Worm (Caenorhabditis elegans) whole organism, late embryonic: Measurements from ENCODE around the gene F57G9.7.
A peak's percentile ranks its signal among the peaks of the same experiment; 100 is the strongest.

Experiments used
- C08G9.2 ChIP-seq: sonication (generic microtip); optimal IDR thresholded peaks from 2 replicates; lab custom pipeline; 2016; ENCODE audit warnings: mild to moderate bottlenecking, missing genetic modification characterization, moderate library complexity, missing compliant biosample characterization
- F13H6.1 ChIP-seq: sonication (generic microtip); optimal IDR thresholded peaks from 2 replicates; lab custom pipeline; 2016; ENCODE audit warnings: missing genetic modification characterization, missing compliant biosample characterization
- Y22D7AL.16 ChIP-seq: sonication (generic microtip); optimal IDR thresholded peaks from 2 replicates; lab custom pipeline; 2016; ENCODE audit warnings: missing genetic modification characterization, missing compliant biosample characterization
- ahr-1 ChIP-seq: sonication (generic microtip); optimal IDR thresholded peaks from 2 replicates; lab custom pipeline; 2016; ENCODE audit warnings: missing genetic modification characterization, missing compliant biosample characterization
- ama-1 ChIP-seq: fragments of 150-350 bp; optimal IDR thresholded peaks from 2 replicates; lab custom pipeline; 2014
- ceh-14 ChIP-seq: sonication (generic microtip); optimal IDR thresholded peaks from 2 replicates; lab custom pipeline; 2016; ENCODE audit warnings: missing genotype, missing genetic modification characterization, missing compliant biosample characterization
- ceh-18 ChIP-seq: sonication (generic microtip); optimal IDR thresholded peaks from 2 replicates; lab custom pipeline; 2016; ENCODE audit warnings: missing genetic modification characterization, missing compliant biosample characterization
- ceh-19 ChIP-seq: fragments of 200-800 bp; sonication (Bioruptor generic); optimal IDR thresholded peaks from 2 replicates; lab custom pipeline; 2018; ENCODE audit warnings: mild to moderate bottlenecking, missing genetic modification characterization, missing compliant biosample characterization
- ceh-2 ChIP-seq: sonication (generic microtip); optimal IDR thresholded peaks from 2 replicates; lab custom pipeline; 2016; ENCODE audit warnings: missing genotype, missing genetic modification characterization, missing compliant biosample characterization
- ceh-24 ChIP-seq: sonication (generic microtip); optimal IDR thresholded peaks from 2 replicates; lab custom pipeline; 2016; ENCODE audit warnings: mild to moderate bottlenecking, missing genetic modification characterization, missing compliant biosample characterization
- ceh-30 ChIP-seq: fragments of 150-350 bp; optimal IDR thresholded peaks from 2 replicates; lab custom pipeline; 2014; ENCODE audit warnings: missing biosample characterization, missing genetic modification characterization
- ceh-48 ChIP-seq: sonication (generic microtip); optimal IDR thresholded peaks from 2 replicates; lab custom pipeline; 2016; ENCODE audit warnings: missing genetic modification characterization, inconsistent platforms, missing compliant biosample characterization
- ceh-6 ChIP-seq: fragments of 200-800 bp; sonication (Bioruptor generic); optimal IDR thresholded peaks from 2 replicates; lab custom pipeline; 2018; ENCODE audit warnings: mild to moderate bottlenecking, missing genetic modification characterization, missing compliant biosample characterization
- ceh-9 ChIP-seq: sonication (generic microtip); optimal IDR thresholded peaks from 2 replicates; lab custom pipeline; 2016; ENCODE audit warnings: mild to moderate bottlenecking, missing genetic modification characterization, inconsistent platforms, missing compliant biosample characterization
- dve-1 ChIP-seq: sonication (generic microtip); optimal IDR thresholded peaks from 2 replicates; lab custom pipeline; 2017; ENCODE audit warnings: antibody characterized with exemption, mild to moderate bottlenecking, missing genetic modification characterization, missing compliant biosample characterization
- elt-2 ChIP-seq: sonication (generic microtip); optimal IDR thresholded peaks from 2 replicates; lab custom pipeline; 2016; ENCODE audit warnings: missing genetic modification reagents, missing genetic modification characterization, missing compliant biosample characterization
- ets-4 ChIP-seq: sonication (generic microtip); optimal IDR thresholded peaks from 2 replicates; lab custom pipeline; 2016; ENCODE audit warnings: missing genetic modification characterization, missing compliant biosample characterization
- fkh-10 ChIP-seq: fragments of 150-350 bp; optimal IDR thresholded peaks from 2 replicates; lab custom pipeline; 2014; ENCODE audit warnings: missing biosample characterization, missing genetic modification reagents, missing genetic modification characterization
- fkh-6 ChIP-seq: sonication (generic microtip); optimal IDR thresholded peaks from 2 replicates; lab custom pipeline; 2016; ENCODE audit warnings: missing genetic modification characterization, missing compliant biosample characterization
- gmeb-2 ChIP-seq: sonication (generic microtip); optimal IDR thresholded peaks from 2 replicates; lab custom pipeline; 2016; ENCODE audit warnings: missing genetic modification characterization, inconsistent platforms, missing compliant biosample characterization
- hlh-15 ChIP-seq: sonication (generic microtip); optimal IDR thresholded peaks from 2 replicates; lab custom pipeline; 2016; ENCODE audit warnings: missing genetic modification characterization, missing compliant biosample characterization
- hlh-8 ChIP-seq: sonication (generic microtip); optimal IDR thresholded peaks from 2 replicates; lab custom pipeline; 2016; ENCODE audit warnings: missing genotype, missing genetic modification characterization, missing compliant biosample characterization
- lim-6 ChIP-seq: sonication (generic microtip); optimal IDR thresholded peaks from 2 replicates; lab custom pipeline; 2016; ENCODE audit warnings: missing genetic modification characterization, missing compliant biosample characterization
- lin-11 ChIP-seq: fragments of 200-800 bp; sonication (Bioruptor generic); optimal IDR thresholded peaks from 2 replicates; lab custom pipeline; 2018; ENCODE audit warnings: mild to moderate bottlenecking, missing genetic modification characterization, missing compliant biosample characterization
- madf-2 ChIP-seq: sonication (generic microtip); optimal IDR thresholded peaks from 2 replicates; lab custom pipeline; 2017; ENCODE audit warnings: missing genetic modification characterization, missing compliant biosample characterization
- mec-3 ChIP-seq: sonication (generic microtip); optimal IDR thresholded peaks from 2 replicates; lab custom pipeline; 2016; ENCODE audit warnings: borderline replicate concordance, missing genetic modification characterization, missing compliant biosample characterization
- nfya-1 ChIP-seq: sonication (generic microtip); optimal IDR thresholded peaks from 2 replicates; lab custom pipeline; 2017; ENCODE audit warnings: missing genetic modification characterization, mild to moderate bottlenecking, missing compliant biosample characterization, antibody characterized with exemption, moderate library complexity
- nhr-11 ChIP-seq: fragments of 150-350 bp; optimal IDR thresholded peaks from 2 replicates; lab custom pipeline; 2014; ENCODE audit warnings: missing biosample characterization, missing genetic modification characterization
- pat-9 ChIP-seq: fragments of 200-800 bp; sonication (Bioruptor generic); optimal IDR thresholded peaks from 2 replicates; lab custom pipeline; 2018; ENCODE audit warnings: mild to moderate bottlenecking, missing genetic modification characterization, moderate library complexity, missing compliant biosample characterization
- pha-4 ChIP-seq: fragments of 150-350 bp; optimal IDR thresholded peaks from 2 replicates; lab custom pipeline; 2018; ENCODE audit warnings: missing biosample characterization, missing genetic modification reagents, missing genetic modification characterization
- pros-1 ChIP-seq: fragments of 150-350 bp; optimal IDR thresholded peaks from 2 replicates; lab custom pipeline; 2014; ENCODE audit warnings: missing biosample characterization, missing genetic modification reagents, missing genetic modification characterization
- ref-2 ChIP-seq: sonication (generic microtip); optimal IDR thresholded peaks from 2 replicates; lab custom pipeline; 2016; ENCODE audit warnings: missing genetic modification characterization, missing compliant biosample characterization
- syd-9 ChIP-seq: sonication (generic microtip); optimal IDR thresholded peaks from 2 replicates; lab custom pipeline; 2016; ENCODE audit warnings: mild to moderate bottlenecking, missing genetic modification characterization, moderate library complexity, missing compliant biosample characterization
- ttx-3 ChIP-seq: sonication (generic microtip); optimal IDR thresholded peaks from 2 replicates; lab custom pipeline; 2016; ENCODE audit warnings: missing genetic modification reagents, missing genetic modification characterization, missing compliant biosample characterization
- unc-3 ChIP-seq, 2 experiments: fragments of 200-800 bp in 1 of 2; sonication (Bioruptor generic) in 1 of 2; sonication (generic microtip) in 1 of 2; conservative IDR thresholded peaks in 1 of 2; optimal IDR thresholded peaks in 1 of 2; 2 replicates each; pipeline versions ENCODE4 v1.3.6 to Lab custom; 2016 to 2022; ENCODE audit warnings: missing compliant biosample characterization in 2 of 2, missing genetic modification characterization in 2 of 2, missing genetic modification reagents in 1 of 2
- unc-42 ChIP-seq: sonication (generic microtip); optimal IDR thresholded peaks from 2 replicates; lab custom pipeline; 2016; ENCODE audit warnings: missing genotype, missing genetic modification characterization, missing compliant biosample characterization
- unc-55 ChIP-seq: sonication (generic microtip); optimal IDR thresholded peaks from 2 replicates; lab custom pipeline; 2017; ENCODE audit warnings: missing biosample characterization, missing genetic modification reagents, missing genetic modification characterization

Gene F57G9.7

DNA sequence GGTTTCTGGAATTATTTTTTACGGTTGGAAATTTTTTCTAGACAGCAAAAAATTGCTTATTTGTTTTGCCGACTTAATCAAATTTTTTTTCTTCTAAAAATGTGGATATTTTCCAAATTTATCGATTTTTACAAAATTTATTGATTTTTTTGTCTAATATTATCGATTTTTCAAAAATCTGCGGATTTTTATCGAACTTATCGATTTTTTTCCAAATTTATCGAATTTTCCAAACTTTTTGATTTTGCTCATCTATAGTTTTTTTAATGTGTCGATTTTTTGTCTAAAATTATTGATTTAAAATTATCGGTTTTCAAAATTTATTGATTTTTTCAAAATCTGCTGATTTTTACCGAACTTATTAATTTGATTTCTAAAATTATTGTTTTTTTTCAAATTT, 3.4 kb downstream of the F57G9.7 start:
- TF ChIP-seq ceh-18 (no peak), ceh-48 (tag; lab: Kevin White, UChicago) (peak; percentile 38)

DNA sequence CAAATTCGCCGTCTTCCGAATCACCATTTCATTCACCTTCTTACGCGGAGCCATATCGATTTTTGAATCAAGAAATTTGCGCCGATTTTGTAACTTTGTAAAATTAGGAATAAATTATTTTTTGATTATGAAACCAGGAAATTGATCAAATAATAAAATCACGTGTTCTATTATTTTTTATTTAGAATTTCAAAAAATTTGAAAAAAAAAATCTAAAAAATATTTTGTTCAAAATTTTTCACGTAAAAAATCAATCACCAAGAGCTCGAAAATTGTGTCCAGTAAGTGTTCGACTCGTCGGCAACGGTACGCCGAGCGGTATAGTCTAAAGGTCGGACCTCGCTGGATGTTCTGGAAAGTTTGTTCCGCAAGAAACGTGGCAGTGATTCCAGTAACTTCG, 3.9 kb downstream of the F57G9.7 start, which contains the start of gene Y57A10B.7:
Gene Y57A10B.7 (minus strand): TSS at position 101 of the 400 bp plus-strand sequence.
- TF ChIP-seq hlh-8 (tag; lab: Kevin White, UChicago) (no peak), pros-1 (tag; lab: Kevin White, UChicago) (no peak), ceh-2 (tag; lab: Kevin White, UChicago) (no peak)

DNA sequence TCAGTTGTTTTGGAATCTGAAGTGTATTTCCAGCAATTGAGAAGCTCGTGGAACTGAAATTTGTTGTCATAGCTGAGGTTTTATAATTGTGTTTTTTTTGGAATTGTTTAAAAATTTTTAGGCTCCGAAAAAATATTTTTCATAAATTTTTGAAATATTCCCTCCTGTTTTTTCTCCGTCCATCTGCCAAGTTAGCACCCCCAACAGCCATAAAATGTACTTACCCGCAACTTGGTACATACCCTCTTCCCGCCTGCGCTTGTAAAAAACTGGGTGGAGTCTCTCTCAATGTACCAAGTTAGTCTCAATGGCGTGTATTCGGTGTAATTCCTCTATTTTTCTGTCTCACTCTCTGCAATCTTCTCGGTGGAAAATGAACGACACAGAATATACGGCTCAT, 7.8 kb downstream of the F57G9.7 start, which contains the start of gene Y57A10B.6:
Gene Y57A10B.6 (plus strand): TSS at position 301 of the 400 bp plus-strand sequence.
- no peak for TF ChIP-seq ceh-24 (tag; lab: Kevin White, UChicago)
- no peak for TF ChIP-seq nfya-1 (tag; lab: Kevin White, UChicago)
- TF ChIP-seq elt-2 (tag; lab: Kevin White, UChicago), result no peak
- no peak for TF ChIP-seq pat-9 (tag; lab: Kevin White, UChicago)
- no peak for TF ChIP-seq unc-55 (GFP tag; lab: Kevin White, UChicago)
- no peak for TF ChIP-seq C08G9.2 (tag; lab: Kevin White, UChicago)

DNA sequence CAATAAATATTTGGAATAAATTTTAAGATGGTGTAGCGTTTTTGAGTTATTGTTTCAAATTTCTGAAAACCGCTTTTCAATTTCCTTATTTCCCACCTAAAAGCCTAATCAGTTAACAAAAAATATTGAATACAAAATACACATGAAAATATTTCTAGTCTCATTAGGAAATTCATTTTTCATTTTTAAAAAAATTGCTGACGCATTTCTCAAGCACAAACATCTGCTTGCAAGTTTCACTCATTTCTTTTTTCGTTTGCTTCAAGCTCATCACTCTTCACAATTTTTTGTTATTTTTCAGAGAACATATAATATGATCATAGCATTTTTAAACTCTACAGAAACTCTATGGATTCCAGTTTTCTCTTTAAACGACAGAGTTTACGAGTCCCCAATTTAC, 9.6 kb downstream of the F57G9.7 start, which contains the start of gene sre-41:
Gene sre-41 (plus strand): TSS at position 301 of the 400 bp plus-strand sequence.
- no peak for TF ChIP-seq ceh-18
- TF ChIP-seq lim-6 (tag; lab: Kevin White, UChicago), result no peak
- TF ChIP-seq ceh-19 (GFP tag; lab: Kevin White, UChicago), result no peak
- TF ChIP-seq unc-3 (GFP tag; conservative IDR thresholded peaks at IDR 0.05; lab: Robert Waterston, UW), result no peak
- TF ChIP-seq unc-3 (tag; optimal IDR thresholded peaks at IDR 0.05; lab: Kevin White, UChicago), result no peak
- no peak for TF ChIP-seq fkh-6 (tag; lab: Kevin White, UChicago)
- no peak for TF ChIP-seq gmeb-2
- no peak for TF ChIP-seq syd-9
- no peak for TF ChIP-seq unc-42 (tag; lab: Kevin White, UChicago)
- TF ChIP-seq ceh-30 (tag; lab: Kevin White, UChicago), result no peak
- TF ChIP-seq mec-3, result no peak
- TF ChIP-seq hlh-8 (tag; lab: Kevin White, UChicago), result no peak
- TF ChIP-seq ttx-3, result no peak

DNA sequence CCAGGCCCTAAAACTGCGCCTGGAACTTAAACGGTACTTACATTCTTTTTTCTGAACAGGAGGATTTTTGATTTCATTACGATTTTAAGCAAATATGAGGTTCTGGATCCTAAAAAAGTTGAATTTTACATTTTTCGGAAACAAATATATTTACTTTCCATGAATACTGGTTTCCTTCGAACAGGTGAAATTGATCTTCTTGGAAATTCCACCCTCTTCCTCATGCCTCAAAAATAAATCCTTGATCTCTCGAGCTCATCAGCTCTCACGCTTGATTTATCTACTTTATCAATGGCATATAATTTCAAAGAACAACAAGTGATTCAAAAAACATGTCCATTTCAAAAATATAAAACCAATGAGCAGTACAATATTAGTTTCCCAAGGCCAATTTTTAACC, 10.1 kb downstream of the F57G9.7 start:
- no peak for TF ChIP-seq hlh-15 (tag; lab: Kevin White, UChicago)
- TF ChIP-seq fkh-10 (GFP tag; lab: Kevin White, UChicago), result no peak
- no peak for TF ChIP-seq ama-1 (lab: Kevin White, UChicago)
- no peak for TF ChIP-seq gmeb-2
- TF ChIP-seq lin-11 (tag; lab: Kevin White, UChicago), result no peak
- TF ChIP-seq ceh-6 (GFP tag; lab: Kevin White, UChicago), result no peak
- no peak for TF ChIP-seq madf-2 (tag; lab: Kevin White, UChicago)
- no peak for TF ChIP-seq ceh-14 (tag; lab: Kevin White, UChicago)
- TF ChIP-seq lim-6 (tag; lab: Kevin White, UChicago), result no peak
- no peak for TF ChIP-seq nhr-11 (tag; lab: Kevin White, UChicago)
- TF ChIP-seq ttx-3, result no peak
- TF ChIP-seq ceh-9 (tag; lab: Kevin White, UChicago), result no peak
- no peak for TF ChIP-seq ahr-1 (tag; lab: Kevin White, UChicago)
- no peak for TF ChIP-seq mec-3
- no peak for TF ChIP-seq pha-4 (tag; lab: Kevin White, UChicago)
- no peak for TF ChIP-seq ref-2 (tag; lab: Kevin White, UChicago)
- TF ChIP-seq ets-4, result no peak
- TF ChIP-seq F13H6.1 (tag; lab: Kevin White, UChicago), result no peak
- no peak for TF ChIP-seq dve-1 (tag; lab: Kevin White, UChicago)
- no peak for TF ChIP-seq Y22D7AL.16 (tag; lab: Kevin White, UChicago)
- TF ChIP-seq, all 69 proteins: peak for 0
